Worm (Caenorhabditis elegans) whole organism, young adult: ENCODE data around the gene R11D1.10.

Experiments
- B0019.2 ChIP-seq: fragments of 200-800 bp; sonication (Bioruptor generic); conservative IDR thresholded peaks from 2 replicates; pipeline ENCODE4 v1.3.6; 2022; ENCODE audit warnings: missing genetic modification reagents, missing genetic modification characterization, missing compliant biosample characterization
- B0261.1 ChIP-seq: sonication (generic microtip); optimal IDR thresholded peaks from 2 replicates; lab custom pipeline; 2016; ENCODE audit warnings: mild to moderate bottlenecking, missing genetic modification characterization, moderate library complexity, missing compliant biosample characterization
- D2030.7 ChIP-seq: fragments of 200-800 bp; sonication (Bioruptor generic); IDR thresholded peaks from 2 replicates; pipeline ENCODE4 v1.3.6; 2022; ENCODE audit warnings: missing genetic modification reagents, missing genetic modification characterization, missing compliant biosample characterization
- F22D6.2 ChIP-seq: sonication (generic microtip); optimal IDR thresholded peaks from 2 replicates; lab custom pipeline; 2016; ENCODE audit warnings: mild to moderate bottlenecking, missing genetic modification characterization, missing compliant biosample characterization
- F33H1.4 ChIP-seq: fragments of 200-800 bp; sonication (Bioruptor generic); IDR thresholded peaks from 2 replicates; pipeline ENCODE4 v1.3.6; 2022; ENCODE audit warnings: missing genetic modification reagents, missing genetic modification characterization, missing compliant biosample characterization
- F49E8.2 ChIP-seq: sonication (generic microtip); optimal IDR thresholded peaks from 3 replicates; lab custom pipeline; 2017; ENCODE audit warnings: missing genetic modification characterization, mild to moderate bottlenecking, missing compliant biosample characterization, antibody characterized with exemption, moderate library complexity; ENCODE audit not compliant: insufficient read depth
- T26A5.8 ChIP-seq: sonication (generic microtip); optimal IDR thresholded peaks from 2 replicates; lab custom pipeline; 2016; ENCODE audit warnings: missing genetic modification characterization, missing compliant biosample characterization
- Y56A3A.18 ChIP-seq: fragments of 200-800 bp; sonication (Bioruptor generic); IDR thresholded peaks from 2 replicates; pipeline ENCODE4 v1.3.6; 2022; ENCODE audit warnings: missing genetic modification reagents, missing genetic modification characterization, missing compliant biosample characterization
- Y67H2A.10 ChIP-seq: fragments of 200-800 bp; sonication (Bioruptor generic); conservative IDR thresholded peaks from 2 replicates; pipeline ENCODE4 v1.3.6; 2022; ENCODE audit warnings: missing genetic modification reagents, missing genetic modification characterization, missing compliant biosample characterization
- aptf-2 ChIP-seq: fragments of 200-800 bp; sonication (Bioruptor generic); conservative IDR thresholded peaks from 2 replicates; pipeline ENCODE4 v1.3.6; 2022; ENCODE audit warnings: missing genetic modification reagents, missing genetic modification characterization, missing compliant biosample characterization
- attf-3 ChIP-seq: fragments of 200-800 bp; sonication (Bioruptor generic); conservative IDR thresholded peaks from 2 replicates; pipeline ENCODE4 v1.3.6; 2022; ENCODE audit warnings: missing genetic modification reagents, missing genetic modification characterization, missing compliant biosample characterization
- attf-6 ChIP-seq: fragments of 200-800 bp; sonication (Bioruptor generic); IDR thresholded peaks from 2 replicates; pipeline ENCODE4 v1.3.6; 2022; ENCODE audit warnings: missing genetic modification reagents, missing genetic modification characterization, missing compliant biosample characterization
- ccch-3 ChIP-seq: fragments of 200-800 bp; sonication (Bioruptor generic); optimal IDR thresholded peaks from 2 replicates; lab custom pipeline; 2018; ENCODE audit warnings: mild to moderate bottlenecking, missing genetic modification characterization, missing compliant biosample characterization
- cebp-1 ChIP-seq, 2 experiments: fragments of 200-800 bp in 1 of 2; sonication (Bioruptor generic) in 1 of 2; sonication (generic microtip) in 1 of 2; IDR thresholded peaks in 1 of 2; optimal IDR thresholded peaks in 1 of 2; 2 replicates each; pipeline versions ENCODE4 v1.3.6 to Lab custom; 2017 to 2022; ENCODE audit warnings: missing compliant biosample characterization in 2 of 2, missing genetic modification characterization in 2 of 2, mild to moderate bottlenecking in 1 of 2, missing genetic modification reagents in 1 of 2, moderate library complexity in 1 of 2
- ceh-100 ChIP-seq: fragments of 200-800 bp; sonication (Bioruptor generic); IDR thresholded peaks from 2 replicates; pipeline ENCODE4 v1.3.6; 2022; ENCODE audit warnings: missing genetic modification reagents, missing genetic modification characterization, missing compliant biosample characterization
- ceh-27 ChIP-seq: fragments of 200-800 bp; sonication (Bioruptor generic); optimal IDR thresholded peaks from 2 replicates; lab custom pipeline; 2018; ENCODE audit warnings: mild to moderate bottlenecking, missing genetic modification characterization, moderate library complexity, missing compliant biosample characterization
- ceh-40 ChIP-seq: fragments of 200-800 bp; sonication (Bioruptor generic); IDR thresholded peaks from 2 replicates; pipeline ENCODE4 v1.3.6; 2022; ENCODE audit warnings: missing genetic modification characterization, missing compliant biosample characterization
- ceh-58 ChIP-seq: fragments of 200-800 bp; sonication (Bioruptor generic); IDR thresholded peaks from 2 replicates; pipeline ENCODE4 v1.3.6; 2022; ENCODE audit warnings: missing genetic modification characterization, missing compliant biosample characterization
- ceh-79 ChIP-seq: sonication (generic microtip); optimal IDR thresholded peaks from 2 replicates; lab custom pipeline; 2017; ENCODE audit warnings: mild to moderate bottlenecking, missing genetic modification characterization, missing compliant biosample characterization
- ceh-91 ChIP-seq: fragments of 200-800 bp; sonication (Bioruptor generic); IDR thresholded peaks from 2 replicates; pipeline ENCODE4 v1.3.6; 2022; ENCODE audit warnings: missing genetic modification reagents, missing genetic modification characterization, missing compliant biosample characterization
- dpff-1 ChIP-seq: sonication (generic microtip); optimal IDR thresholded peaks from 2 replicates; lab custom pipeline; 2017; ENCODE audit warnings: mild to moderate bottlenecking, missing genetic modification characterization, missing compliant biosample characterization
- egrh-3 ChIP-seq: fragments of 200-800 bp; sonication (Bioruptor generic); IDR thresholded peaks from 2 replicates; pipeline ENCODE4 v1.3.6; 2022; ENCODE audit warnings: missing genetic modification reagents, missing genetic modification characterization, missing compliant biosample characterization
- hlh-12 ChIP-seq: sonication (generic microtip); optimal IDR thresholded peaks from 2 replicates; lab custom pipeline; 2016; ENCODE audit warnings: missing genetic modification characterization, missing compliant biosample characterization
- hsf-1 ChIP-seq: fragments of 200-800 bp; sonication (Bioruptor generic); IDR thresholded peaks from 2 replicates; pipeline ENCODE4 v1.3.6; 2022; ENCODE audit warnings: missing genetic modification reagents, missing genetic modification characterization, missing compliant biosample characterization
- lag-1 ChIP-seq: fragments of 200-800 bp; sonication (Bioruptor generic); IDR thresholded peaks from 2 replicates; pipeline ENCODE4 v1.3.6; 2022; ENCODE audit warnings: missing genetic modification reagents, missing genetic modification characterization, missing compliant biosample characterization
- let-607 ChIP-seq, 2 experiments: fragments of 200-800 bp in 1 of 2; sonication (Bioruptor generic) in 1 of 2; sonication (generic microtip) in 1 of 2; optimal IDR thresholded peaks; 2 replicates each; lab custom pipeline; 2016 to 2018; ENCODE audit warnings: mild to moderate bottlenecking in 2 of 2, missing compliant biosample characterization in 2 of 2, missing genetic modification characterization in 2 of 2, moderate library complexity in 2 of 2, missing genotype in 1 of 2
- lin-26 ChIP-seq: fragments of 200-800 bp; sonication (Bioruptor generic); IDR thresholded peaks from 2 replicates; pipeline ENCODE4 v1.3.6; 2022; ENCODE audit warnings: missing genetic modification reagents, missing genetic modification characterization, missing compliant biosample characterization
- lin-54 ChIP-seq: fragments of 200-800 bp; sonication (Bioruptor generic); optimal IDR thresholded peaks from 2 replicates; lab custom pipeline; 2018; ENCODE audit warnings: mild to moderate bottlenecking, missing genetic modification characterization, missing compliant biosample characterization
- lir-1 ChIP-seq: fragments of 200-800 bp; sonication (Bioruptor generic); conservative IDR thresholded peaks from 2 replicates; pipeline ENCODE4 v1.3.6; 2022; ENCODE audit warnings: missing genetic modification reagents, missing genetic modification characterization, missing compliant biosample characterization
- madf-10 ChIP-seq: sonication (generic microtip); optimal IDR thresholded peaks from 2 replicates; lab custom pipeline; 2016; ENCODE audit warnings: mild to moderate bottlenecking, missing genetic modification characterization, missing compliant biosample characterization
- madf-3 ChIP-seq: fragments of 200-800 bp; sonication (Bioruptor generic); IDR thresholded peaks from 2 replicates; pipeline ENCODE4 v1.3.6; 2022; ENCODE audit warnings: missing genetic modification reagents, missing genetic modification characterization, missing compliant biosample characterization
- mcd-1 ChIP-seq: fragments of 200-800 bp; sonication (Bioruptor generic); IDR thresholded peaks from 2 replicates; pipeline ENCODE4 v1.3.6; 2022; ENCODE audit warnings: missing genetic modification reagents, missing genetic modification characterization, missing compliant biosample characterization
- mes-4 ChIP-seq: sonication (generic microtip); optimal IDR thresholded peaks from 2 replicates; lab custom pipeline; 2016; ENCODE audit warnings: missing genotype, missing genetic modification characterization, missing compliant biosample characterization
- mxl-1 ChIP-seq: sonication (generic microtip); optimal IDR thresholded peaks from 2 replicates; lab custom pipeline; 2016; ENCODE audit warnings: missing genetic modification characterization, missing compliant biosample characterization
- nfya-2 ChIP-seq: fragments of 200-800 bp; sonication (Bioruptor generic); IDR thresholded peaks from 2 replicates; pipeline ENCODE4 v1.3.6; 2022; ENCODE audit warnings: missing genetic modification reagents, missing genetic modification characterization, missing compliant biosample characterization
- nhr-179 ChIP-seq: sonication (generic microtip); optimal IDR thresholded peaks from 2 replicates; lab custom pipeline; 2016; ENCODE audit warnings: mild to moderate bottlenecking, missing genetic modification characterization, missing compliant biosample characterization
- nhr-27 ChIP-seq: fragments of 200-800 bp; sonication (Bioruptor generic); optimal IDR thresholded peaks from 2 replicates; lab custom pipeline; 2018; ENCODE audit warnings: mild to moderate bottlenecking, missing genetic modification characterization, moderate library complexity, missing compliant biosample characterization
- pbrm-1 ChIP-seq: fragments of 200-800 bp; sonication (Bioruptor generic); IDR thresholded peaks from 2 replicates; pipeline ENCODE4 v1.3.6; 2022; ENCODE audit warnings: missing genetic modification reagents, missing genetic modification characterization, missing compliant biosample characterization
- sdz-38 ChIP-seq: sonication (generic microtip); optimal IDR thresholded peaks from 2 replicates; lab custom pipeline; 2016; ENCODE audit warnings: missing genotype, missing genetic modification characterization, missing compliant biosample characterization
- snpc-1.1 ChIP-seq: sonication (generic microtip); optimal IDR thresholded peaks from 2 replicates; lab custom pipeline; 2017; ENCODE audit warnings: missing genetic modification characterization, mild to moderate bottlenecking, missing compliant biosample characterization, antibody characterized with exemption, moderate library complexity, missing genotype, missing genetic modification reagents; ENCODE audit not compliant: insufficient read depth
- snpc-4 ChIP-seq, 5 experiments: fragments of 150-350 bp in 1 of 5; sonication (generic microtip) in 4 of 5; optimal IDR thresholded peaks; 2 replicates each; lab custom pipeline; 2014 to 2018; ENCODE audit warnings: missing genetic modification characterization in 5 of 5, missing biosample characterization in 3 of 5, antibody characterized with exemption in 2 of 5, mild to moderate bottlenecking in 2 of 5, missing compliant biosample characterization in 2 of 5, missing genotype in 2 of 5, moderate library complexity in 2 of 5, missing genetic modification reagents in 1 of 5
- somi-1 ChIP-seq: fragments of 200-800 bp; sonication (Bioruptor generic); optimal IDR thresholded peaks from 2 replicates; lab custom pipeline; 2018; ENCODE audit warnings: mild to moderate bottlenecking, missing genetic modification characterization, missing compliant biosample characterization
- tbp1 ChIP-seq: fragments of 200-800 bp; sonication (Bioruptor generic); optimal IDR thresholded peaks from 2 replicates; lab custom pipeline; 2018; ENCODE audit warnings: mild to moderate bottlenecking, missing genetic modification characterization, missing compliant biosample characterization
- unc-62 ChIP-seq: fragments of 150-350 bp; optimal IDR thresholded peaks from 2 replicates; lab custom pipeline; 2014; ENCODE audit warnings: missing biosample characterization, missing genetic modification reagents, missing genetic modification characterization
- ztf-25 ChIP-seq: fragments of 200-800 bp; sonication (Bioruptor generic); IDR thresholded peaks from 2 replicates; pipeline ENCODE4 v1.3.6; 2022; ENCODE audit warnings: missing genetic modification reagents, missing genetic modification characterization, missing compliant biosample characterization
- ztf-26 ChIP-seq: sonication (generic microtip); optimal IDR thresholded peaks from 2 replicates; lab custom pipeline; 2017; ENCODE audit warnings: missing genetic modification characterization, missing compliant biosample characterization
- ztf-3 ChIP-seq: fragments of 200-800 bp; sonication (Bioruptor generic); optimal IDR thresholded peaks from 2 replicates; lab custom pipeline; 2018; ENCODE audit warnings: mild to moderate bottlenecking, missing genetic modification characterization, missing compliant biosample characterization

Gene R11D1.10

ce11 chrV:12780248-12780647 is 50.9 kb downstream of the R11D1.10 start (continued):
- no peak for TF ChIP-seq lag-1 (GFP tag; lab: Robert Waterston, UW)
- peak; percentile 4 for TF ChIP-seq hlh-12 (tag; lab: Kevin White, UChicago)
- no peak for TF ChIP-seq nhr-179 (tag; lab: Kevin White, UChicago)
- TF ChIP-seq lin-26 (GFP tag; lab: Robert Waterston, UW) = peak; percentile 97
- no peak for TF ChIP-seq nfya-2
- TF ChIP-seq madf-3 (GFP tag; lab: Robert Waterston, UW) = no peak
- TF ChIP-seq ceh-100 (GFP tag; lab: Robert Waterston, UW) = no peak
- TF ChIP-seq attf-6 (GFP tag; lab: Robert Waterston, UW) = no peak
- peak; percentile 2 for TF ChIP-seq snpc-1.1 (tag; lab: Kevin White, UChicago)
- TF ChIP-seq ceh-91 (GFP tag; lab: Robert Waterston, UW) = peak; percentile 31; the same call in 1 of the 2 replicates
- peak; percentile 51 for TF ChIP-seq ztf-26
- TF ChIP-seq ztf-3 (GFP tag; lab: Kevin White, UChicago) = no peak
- TF ChIP-seq somi-1 (GFP tag; lab: Kevin White, UChicago) = peak; percentile 65
- peak; percentile 17 for TF ChIP-seq nhr-27 (tag; lab: Kevin White, UChicago)
- TF ChIP-seq D2030.7 (GFP tag; lab: Robert Waterston, UW) = peak; percentile 68
- TF ChIP-seq ceh-27 (GFP tag; lab: Kevin White, UChicago) = peak; percentile 75
- no peak for TF ChIP-seq lir-1 (GFP tag; lab: Robert Waterston, UW)
- peak; percentile 99 for TF ChIP-seq tbp1 (GFP tag; lab: Kevin White, UChicago)
- no peak for TF ChIP-seq ccch-3 (GFP tag; lab: Kevin White, UChicago)
- TF ChIP-seq let-607 (tag; optimal IDR thresholded peaks at IDR 0.05; lab: Kevin White, UChicago) = peak; percentile 8 to 22
- TF ChIP-seq lin-54 (GFP tag; lab: Kevin White, UChicago) = no peak
- peak; percentile 78; the same call in 1 of the 2 replicates for TF ChIP-seq ceh-40 (GFP tag; lab: Robert Waterston, UW)
- TF ChIP-seq ceh-58 (GFP tag; lab: Robert Waterston, UW) = peak; percentile 83; the same call in 1 of the 2 replicates
- TF ChIP-seq Y67H2A.10 (GFP tag; lab: Robert Waterston, UW) = no peak
- TF ChIP-seq dpff-1 (tag; lab: Kevin White, UChicago) = no peak
- no peak for TF ChIP-seq unc-62 (GFP tag; lab: Kevin White, UChicago)
- TF ChIP-seq mxl-1 (tag; lab: Kevin White, UChicago) = peak; percentile 72
- peak; percentile 47 for TF ChIP-seq madf-10 (tag; lab: Kevin White, UChicago)
- TF ChIP-seq Y56A3A.18 = peak; percentile 79
- peak; percentile 65 for TF ChIP-seq attf-3 (GFP tag; lab: Robert Waterston, UW)
- TF ChIP-seq hsf-1 (GFP tag; lab: Robert Waterston, UW) = no peak; the same call in 1 of the 2 replicates
- TF ChIP-seq F49E8.2 (tag; lab: Kevin White, UChicago) = no peak
- TF ChIP-seq pbrm-1 = peak; percentile 81
- peak; percentile 85 for TF ChIP-seq B0261.1 (tag; lab: Kevin White, UChicago)
- TF ChIP-seq ztf-25 (GFP tag; lab: Robert Waterston, UW) = peak; percentile 85
- TF ChIP-seq F33H1.4 (GFP tag; lab: Robert Waterston, UW) = no peak; the same call in 1 of the 2 replicates
- TF ChIP-seq F22D6.2 = no peak
- TF ChIP-seq mcd-1 (GFP tag; lab: Robert Waterston, UW) = peak; percentile 72
- peak; percentile 64; the same call in 1 of the 2 replicates for TF ChIP-seq aptf-2 (GFP tag; lab: Robert Waterston, UW)
- TF ChIP-seq T26A5.8 (tag; lab: Kevin White, UChicago) = peak; percentile 59
- TF ChIP-seq sdz-38 (tag; lab: Kevin White, UChicago) = no peak
- no peak for TF ChIP-seq B0019.2 (GFP tag; lab: Robert Waterston, UW)
- TF ChIP-seq cebp-1 (GFP tag; IDR thresholded peaks at IDR 0.05; lab: Robert Waterston, UW) = 0 out of 2 replicates have a peak, but pooled peaks have one; percentile 60
- TF ChIP-seq cebp-1 (tag; optimal IDR thresholded peaks at IDR 0.05; lab: Kevin White, UChicago) = no peak
- TF ChIP-seq mes-4 = peak; percentile 35
- TF ChIP-seq ceh-79 = peak; percentile 69
- peak; percentile 44 for TF ChIP-seq snpc-4 (GFP tag; optimal IDR thresholded peaks at IDR 0.05; lab: Kevin White, UChicago)
- TF ChIP-seq snpc-4 (tag; optimal IDR thresholded peaks at IDR 0.05; lab: Kevin White, UChicago) = peak in 1 of 4 experiments; percentile 68
- TF ChIP-seq egrh-3 (GFP tag; lab: Robert Waterston, UW) = 0 out of 2 replicates have a peak, but pooled peaks have one; percentile 45
